Worm (Caenorhabditis elegans) whole organism, young adult: ENCODE results near the gene Y73B3B.1.
"Not testable (repeated sequence)": the region's sequence is repeated elsewhere in the genome, so short reads cannot be mapped to it uniquely, and the experiment has no call there.

Experiments
- B0019.2 ChIP-seq: fragments of 200-800 bp; sonication (Bioruptor generic); conservative IDR thresholded peaks from 2 replicates; pipeline ENCODE4 v1.3.6; 2022; ENCODE audit warnings: missing genetic modification reagents, missing genetic modification characterization, missing compliant biosample characterization
- D2030.7 ChIP-seq: fragments of 200-800 bp; sonication (Bioruptor generic); IDR thresholded peaks from 2 replicates; pipeline ENCODE4 v1.3.6; 2022; ENCODE audit warnings: missing genetic modification reagents, missing genetic modification characterization, missing compliant biosample characterization
- F33H1.4 ChIP-seq: fragments of 200-800 bp; sonication (Bioruptor generic); IDR thresholded peaks from 2 replicates; pipeline ENCODE4 v1.3.6; 2022; ENCODE audit warnings: missing genetic modification reagents, missing genetic modification characterization, missing compliant biosample characterization
- K11D2.4 ChIP-seq: fragments of 200-800 bp; sonication (Bioruptor generic); IDR thresholded peaks from 2 replicates; pipeline ENCODE4 v1.3.6; 2022; ENCODE audit warnings: missing genetic modification reagents, missing genetic modification characterization, missing compliant biosample characterization
- T07F8.4 ChIP-seq: sonication (generic microtip); optimal IDR thresholded peaks from 2 replicates; lab custom pipeline; 2016; ENCODE audit warnings: mild to moderate bottlenecking, missing genetic modification characterization, moderate library complexity, missing compliant biosample characterization
- Y79H2A.3 ChIP-seq: fragments of 200-800 bp; sonication (Bioruptor generic); conservative IDR thresholded peaks from 2 replicates; pipeline ENCODE4 v1.3.6; 2022; ENCODE audit warnings: missing genetic modification reagents, missing genetic modification characterization, missing compliant biosample characterization
- cebp-1 ChIP-seq, 2 experiments: fragments of 200-800 bp in 1 of 2; sonication (Bioruptor generic) in 1 of 2; sonication (generic microtip) in 1 of 2; IDR thresholded peaks in 1 of 2; optimal IDR thresholded peaks in 1 of 2; 2 replicates each; pipeline versions ENCODE4 v1.3.6 to Lab custom; 2017 to 2022; ENCODE audit warnings: missing compliant biosample characterization in 2 of 2, missing genetic modification characterization in 2 of 2, mild to moderate bottlenecking in 1 of 2, missing genetic modification reagents in 1 of 2, moderate library complexity in 1 of 2
- ceh-100 ChIP-seq: fragments of 200-800 bp; sonication (Bioruptor generic); IDR thresholded peaks from 2 replicates; pipeline ENCODE4 v1.3.6; 2022; ENCODE audit warnings: missing genetic modification reagents, missing genetic modification characterization, missing compliant biosample characterization
- ceh-79 ChIP-seq: sonication (generic microtip); optimal IDR thresholded peaks from 2 replicates; lab custom pipeline; 2017; ENCODE audit warnings: mild to moderate bottlenecking, missing genetic modification characterization, missing compliant biosample characterization
- ceh-91 ChIP-seq: fragments of 200-800 bp; sonication (Bioruptor generic); IDR thresholded peaks from 2 replicates; pipeline ENCODE4 v1.3.6; 2022; ENCODE audit warnings: missing genetic modification reagents, missing genetic modification characterization, missing compliant biosample characterization
- dox-1 ChIP-seq: fragments of 200-800 bp; sonication (Bioruptor generic); IDR thresholded peaks from 2 replicates; pipeline ENCODE4 v1.3.6; 2022; ENCODE audit warnings: missing genetic modification reagents, missing genetic modification characterization, missing compliant biosample characterization
- egrh-3 ChIP-seq: fragments of 200-800 bp; sonication (Bioruptor generic); IDR thresholded peaks from 2 replicates; pipeline ENCODE4 v1.3.6; 2022; ENCODE audit warnings: missing genetic modification reagents, missing genetic modification characterization, missing compliant biosample characterization
- ekl-4 ChIP-seq: fragments of 200-800 bp; sonication (Bioruptor generic); IDR thresholded peaks from 2 replicates; pipeline ENCODE4 v1.3.6; 2022; ENCODE audit warnings: missing genetic modification reagents, missing genetic modification characterization, missing compliant biosample characterization
- fkh-3 ChIP-seq: sonication (generic microtip); optimal IDR thresholded peaks from 2 replicates; lab custom pipeline; 2016; ENCODE audit warnings: mild to moderate bottlenecking, missing genetic modification characterization, missing compliant biosample characterization
- hmg-1.2 ChIP-seq: fragments of 200-800 bp; sonication (Bioruptor generic); IDR thresholded peaks from 2 replicates; pipeline ENCODE4 v1.3.6; 2022; ENCODE audit warnings: missing genetic modification reagents, missing genetic modification characterization, missing compliant biosample characterization
- hmg-20 ChIP-seq: fragments of 200-800 bp; sonication (Bioruptor generic); IDR thresholded peaks from 2 replicates; pipeline ENCODE4 v1.3.6; 2022; ENCODE audit warnings: missing genetic modification reagents, missing genetic modification characterization, missing compliant biosample characterization
- hsf-1 ChIP-seq: fragments of 200-800 bp; sonication (Bioruptor generic); IDR thresholded peaks from 2 replicates; pipeline ENCODE4 v1.3.6; 2022; ENCODE audit warnings: missing genetic modification reagents, missing genetic modification characterization, missing compliant biosample characterization
- lsl-1 ChIP-seq: fragments of 200-800 bp; sonication (Bioruptor generic); optimal IDR thresholded peaks from 2 replicates; lab custom pipeline; 2018; ENCODE audit warnings: mild to moderate bottlenecking, missing genetic modification characterization, moderate library complexity, missing compliant biosample characterization
- madf-6 ChIP-seq: fragments of 200-800 bp; sonication (Bioruptor generic); IDR thresholded peaks from 2 replicates; pipeline ENCODE4 v1.3.6; 2022; ENCODE audit warnings: missing genetic modification reagents, missing genetic modification characterization, missing compliant biosample characterization
- madf-8 ChIP-seq: fragments of 200-800 bp; sonication (Bioruptor generic); conservative IDR thresholded peaks from 2 replicates; pipeline ENCODE4 v1.3.6; 2022; ENCODE audit warnings: missing genetic modification reagents, missing genetic modification characterization, missing compliant biosample characterization
- nfyb-1 ChIP-seq: fragments of 200-800 bp; sonication (Bioruptor generic); IDR thresholded peaks from 2 replicates; pipeline ENCODE4 v1.3.6; 2022; ENCODE audit warnings: missing genetic modification reagents, missing genetic modification characterization, missing compliant biosample characterization
- pbrm-1 ChIP-seq: fragments of 200-800 bp; sonication (Bioruptor generic); IDR thresholded peaks from 2 replicates; pipeline ENCODE4 v1.3.6; 2022; ENCODE audit warnings: missing genetic modification reagents, missing genetic modification characterization, missing compliant biosample characterization
- rcor-1 ChIP-seq: fragments of 200-800 bp; sonication (Bioruptor generic); IDR thresholded peaks from 2 replicates; pipeline ENCODE4 v1.3.6; 2022; ENCODE audit warnings: missing genetic modification reagents, missing genetic modification characterization, missing compliant biosample characterization
- sea-2 ChIP-seq: fragments of 200-800 bp; sonication (Bioruptor generic); IDR thresholded peaks from 2 replicates; pipeline ENCODE4 v1.3.6; 2022; ENCODE audit warnings: missing genetic modification characterization, missing compliant biosample characterization
- xnd-1 ChIP-seq: sonication (generic microtip); optimal IDR thresholded peaks from 2 replicates; lab custom pipeline; 2016; ENCODE audit warnings: missing genotype, missing genetic modification reagents, missing genetic modification characterization, missing compliant biosample characterization

Gene Y73B3B.1

ce11 chrX:192534-192933 lies 18.5 kb downstream of the Y73B3B.1 start, which contains the start of gene T08D2.8:
T08D2.8 (plus strand) TSS chrX:192834.
- TF ChIP-seq egrh-3 (GFP tag; lab: Robert Waterston, UW) (no peak), rcor-1 (GFP tag; lab: Robert Waterston, UW) (no peak), D2030.7 (no peak), T07F8.4 (tag; lab: Kevin White, UChicago) (no peak), ceh-79 (no peak), B0019.2 (no peak)

ce11 chrX:182119-182741 lies 28.8 kb downstream of the Y73B3B.1 start, which contains the start of the genes T08D2.6 and chkr-1:
T08D2.6 (minus strand) TSS chrX:182169.
chkr-1 (plus strand) TSS chrX:182691.
- TF ChIP-seq ceh-91 (GFP tag; lab: Robert Waterston, UW) (peak; percentile 58; the same call in 1 of the 2 replicates), hmg-1.2 (GFP tag; lab: Robert Waterston, UW) (0 out of 2 replicates have a peak, but pooled peaks have one; percentile 12), D2030.7 (peak; percentile 80), F33H1.4 (GFP tag; lab: Robert Waterston, UW) (peak; percentile 93), lsl-1 (peak; percentile 66), xnd-1 (peak; percentile 79), madf-6 (peak; percentile 82), madf-8 (GFP tag; lab: Robert Waterston, UW) (peak; percentile 47)

ce11 chrX:177075-177474 lies 34.0 kb downstream of the Y73B3B.1 start, which contains the start of the genes T08D2.5 and T08D2.4:
T08D2.5 (plus strand) TSS chrX:177375.
T08D2.4 (plus strand) TSS chrX:177396.
- no peak for TF ChIP-seq fkh-3 (tag; lab: Kevin White, UChicago)
- no peak for TF ChIP-seq sea-2 (GFP tag; lab: Robert Waterston, UW)
- TF ChIP-seq hmg-20 (GFP tag; lab: Robert Waterston, UW): no peak
- TF ChIP-seq nfyb-1: no peak

- TF ChIP-seq madf-6: peak; percentile 50; the same call in 1 of the 2 replicates
- TF ChIP-seq egrh-3 (GFP tag; lab: Robert Waterston, UW): 0 out of 2 replicates have a peak, but pooled peaks have one; percentile 6
- peak; percentile 82 for TF ChIP-seq dox-1 (GFP tag; lab: Robert Waterston, UW)
- TF ChIP-seq Y79H2A.3 (GFP tag; lab: Robert Waterston, UW): 0 out of 2 replicates have a peak, but pooled peaks have one; percentile 26
- peak; percentile 98 for TF ChIP-seq hsf-1 (GFP tag; lab: Robert Waterston, UW)
- 0 out of 2 replicates have a peak, but pooled peaks have one; percentile 50 for TF ChIP-seq ceh-100 (GFP tag; lab: Robert Waterston, UW)
- peak; percentile 32; the same call in 1 of the 2 replicates for TF ChIP-seq rcor-1 (GFP tag; lab: Robert Waterston, UW)
- 0 out of 2 replicates have a peak, but pooled peaks have one; percentile 47 for TF ChIP-seq pbrm-1
- peak; percentile 6; the same call in 1 of the 2 replicates for TF ChIP-seq F33H1.4 (GFP tag; lab: Robert Waterston, UW)
- TF ChIP-seq ekl-4 (GFP tag; lab: Robert Waterston, UW): 0 out of 2 replicates have a peak, but pooled peaks have one; percentile 14
- TF ChIP-seq, all 124 proteins: peak for 10; not testable (repeated sequence) for 114
These were observed 41.5 kb downstream of the Y73B3B.1 start for ce11 chrX:169569-169968.

ce11 chrX:168579-168978 lies 42.5 kb downstream of the Y73B3B.1 start:
- TF ChIP-seq dox-1 (GFP tag; lab: Robert Waterston, UW): peak; percentile 64
- TF ChIP-seq madf-6: 0 out of 2 replicates have a peak, but pooled peaks have one; percentile 16
- peak; percentile 93 for TF ChIP-seq hsf-1 (GFP tag; lab: Robert Waterston, UW)

- TF ChIP-seq cebp-1 (GFP tag; IDR thresholded peaks at IDR 0.05; lab: Robert Waterston, UW): peak; percentile 79
- TF ChIP-seq cebp-1 (tag; optimal IDR thresholded peaks at IDR 0.05; lab: Kevin White, UChicago): peak; percentile 77
These were observed 47.2 kb downstream of the Y73B3B.1 start for ce11 chrX:163800-164199.

- TF ChIP-seq K11D2.4 (GFP tag; lab: Robert Waterston, UW); hmg-20 (GFP tag; lab: Robert Waterston, UW); pbrm-1: not testable (repeated sequence)
- TF ChIP-seq, all 124 proteins: peak for 0; not testable (repeated sequence) for 124
These were observed 48.0 kb downstream of the Y73B3B.1 start, which contains the start of gene tmed-12 for ce11 chrX:163034-163433. tmed-12 (minus strand) TSS chrX:163134.
